Worm (Caenorhabditis elegans) whole organism, young adult: ENCODE results near the gene K07E1.1.

Source experiments
- F49E8.2 ChIP-seq: sonication (generic microtip); optimal IDR thresholded peaks from 3 replicates; lab custom pipeline; 2017; ENCODE audit warnings: missing genetic modification characterization, mild to moderate bottlenecking, missing compliant biosample characterization, antibody characterized with exemption, moderate library complexity; ENCODE audit not compliant: insufficient read depth
- K12H6.12 ChIP-seq: fragments of 200-800 bp; sonication (Bioruptor generic); optimal IDR thresholded peaks from 2 replicates; lab custom pipeline; 2018; ENCODE audit warnings: mild to moderate bottlenecking, missing genetic modification characterization, missing compliant biosample characterization
- bed-2 ChIP-seq: fragments of 200-800 bp; sonication (Bioruptor generic); IDR thresholded peaks from 2 replicates; pipeline ENCODE4 v1.3.6; 2022; ENCODE audit warnings: missing genetic modification reagents, missing genetic modification characterization, missing compliant biosample characterization
- die-1 ChIP-seq: sonication (generic microtip); optimal IDR thresholded peaks from 2 replicates; lab custom pipeline; 2016; ENCODE audit warnings: missing genotype, mild to moderate bottlenecking, missing genetic modification characterization, missing compliant biosample characterization
- dpl-1 ChIP-seq: fragments of 150-350 bp; optimal IDR thresholded peaks from 2 replicates; lab custom pipeline; 2014; ENCODE audit warnings: missing biosample characterization, missing genetic modification reagents, missing genetic modification characterization
- efl-1 ChIP-seq: fragments of 150-350 bp; optimal IDR thresholded peaks from 2 replicates; lab custom pipeline; 2014; ENCODE audit warnings: missing biosample characterization, missing genetic modification reagents, missing genetic modification characterization
- madf-10 ChIP-seq: sonication (generic microtip); optimal IDR thresholded peaks from 2 replicates; lab custom pipeline; 2016; ENCODE audit warnings: mild to moderate bottlenecking, missing genetic modification characterization, missing compliant biosample characterization
- nhr-179 ChIP-seq: sonication (generic microtip); optimal IDR thresholded peaks from 2 replicates; lab custom pipeline; 2016; ENCODE audit warnings: mild to moderate bottlenecking, missing genetic modification characterization, missing compliant biosample characterization
- pha-4 ChIP-seq: fragments of 150-350 bp; sonication (generic microtip); optimal IDR thresholded peaks from 2 replicates; lab custom pipeline; 2014; ENCODE audit warnings: missing biosample characterization, missing genetic modification reagents, missing genetic modification characterization
- unc-62 ChIP-seq: fragments of 150-350 bp; optimal IDR thresholded peaks from 2 replicates; lab custom pipeline; 2014; ENCODE audit warnings: missing biosample characterization, missing genetic modification reagents, missing genetic modification characterization
- ztf-25 ChIP-seq: fragments of 200-800 bp; sonication (Bioruptor generic); IDR thresholded peaks from 2 replicates; pipeline ENCODE4 v1.3.6; 2022; ENCODE audit warnings: missing genetic modification reagents, missing genetic modification characterization, missing compliant biosample characterization

DNA sequence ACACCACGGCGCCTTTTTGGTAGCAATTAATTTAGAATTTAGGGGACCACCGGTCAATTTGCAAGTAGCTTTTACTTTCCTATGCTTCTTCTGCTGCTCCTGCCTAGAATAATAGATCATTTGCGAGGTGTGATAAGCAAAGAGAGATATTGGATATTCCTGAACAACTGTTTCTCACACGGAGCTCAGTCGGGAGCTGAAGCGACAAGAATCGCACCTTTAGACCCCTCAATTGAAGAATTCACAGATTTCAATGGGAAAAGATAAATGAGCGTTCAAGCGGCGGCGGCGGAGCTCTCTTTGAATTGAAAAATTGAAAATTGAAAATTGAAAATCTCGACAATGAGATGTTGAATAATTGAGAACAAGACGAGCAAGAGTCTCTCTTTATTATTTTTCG, 21.7 kb downstream of the K07E1.1 start:
- TF ChIP-seq bed-2 (GFP tag; lab: Robert Waterston, UW) (no peak), die-1 (tag; lab: Kevin White, UChicago) (no peak), nhr-179 (tag; lab: Kevin White, UChicago) (no peak), dpl-1 (GFP tag; lab: Kevin White, UChicago) (no peak), pha-4 (tag; lab: Kevin White, UChicago) (no peak), unc-62 (GFP tag; lab: Kevin White, UChicago) (no peak), ztf-25 (GFP tag; lab: Robert Waterston, UW) (no peak), efl-1 (GFP tag; lab: Kevin White, UChicago) (no peak), madf-10 (tag; lab: Kevin White, UChicago) (no peak), F49E8.2 (tag; lab: Kevin White, UChicago) (no peak), K12H6.12 (tag; lab: Kevin White, UChicago) (no peak)
